Fruit fly (Drosophila melanogaster) S2 (cell line): Measurements from ENCODE around the gene CG46025.

Experiments
- CG8478 ChIP-seq: fragments of >200 bp; optimal IDR thresholded peaks from 2 replicates; lab custom pipeline; 2018
- CTCF ChIP-seq, 2 experiments: fragments of >200 bp; optimal IDR thresholded peaks; 2 replicates each; lab custom pipeline; 2018

dm6 chr2L:7808886-7809698, 55.1 kb downstream of the CG46025 start:
- TF ChIP-seq CTCF (optimal IDR thresholded peaks at IDR 0.05; lab: Kevin White, UChicago) = peak; percentile 73 to 76
- no peak for TF ChIP-seq CG8478 (lab: Kevin White, UChicago)
